Fruit fly (Drosophila melanogaster) S2 (cell line): ENCODE measurements around the gene Lgr4.

Source experiments
- CG8478 ChIP-seq: fragments of >200 bp; optimal IDR thresholded peaks from 2 replicates; lab custom pipeline; 2018
- CTCF ChIP-seq, 2 experiments: fragments of >200 bp; optimal IDR thresholded peaks; 2 replicates each; lab custom pipeline; 2018

DNA sequence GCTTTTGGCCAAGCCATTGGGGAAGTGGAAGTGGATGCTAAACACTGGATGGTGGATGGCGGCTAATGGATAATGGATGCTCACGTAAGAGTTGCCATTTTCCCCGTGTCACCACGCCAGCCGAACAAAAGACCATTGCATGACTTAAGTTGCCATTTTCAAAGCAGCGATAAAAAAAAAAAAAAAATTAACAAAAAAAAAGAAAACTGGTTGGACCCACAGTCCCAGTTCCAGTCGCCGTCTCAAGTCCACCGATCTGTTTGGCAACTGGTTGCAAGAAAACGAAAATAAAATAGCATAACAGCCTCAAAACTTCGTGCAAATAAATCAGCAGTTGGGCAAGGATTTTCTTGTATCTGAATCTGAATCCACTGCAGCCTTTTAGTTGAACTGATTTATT is 39.9 kb downstream of the Lgr4 start:
- TF ChIP-seq CG8478 = no peak
- no peak for TF ChIP-seq CTCF (optimal IDR thresholded peaks at IDR 0.05; lab: Kevin White, UChicago)
